Fruit fly (Drosophila melanogaster): Measurements from ENCODE around the gene CG42717.

Gene CG42717

DNA sequence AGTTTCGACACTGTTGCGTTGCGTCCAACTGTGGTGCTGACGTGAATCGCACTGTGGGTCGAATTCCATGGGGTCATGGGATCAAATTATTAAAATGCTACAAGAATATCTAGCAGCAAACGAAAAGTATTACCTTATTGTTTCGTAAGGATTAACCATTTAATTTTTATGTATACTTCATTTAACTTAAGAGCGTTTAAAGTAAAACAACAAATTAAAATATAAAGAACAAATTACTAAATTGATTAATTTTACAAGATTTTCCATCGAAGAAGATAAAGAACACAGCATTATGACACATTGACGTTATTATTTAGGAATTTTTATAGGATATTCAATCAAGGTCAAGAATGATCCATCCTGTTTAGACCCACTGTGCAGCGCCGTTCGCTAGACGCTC, 21.1 kb upstream of the CG42717 start:
- TF ChIP-seq CG13296 (GFP tag; optimal IDR thresholded peaks at IDR 0.05) (no peak), wor (GFP tag; IDR thresholded peaks at IDR 0.05) (0 out of 2 replicates have a peak, but pooled peaks have one; percentile 19), lab (GFP tag; optimal IDR thresholded peaks at IDR 0.05) (peak; percentile 45), E2f2 (GFP tag; IDR thresholded peaks at IDR 0.05) (peak; percentile 22; the same call in 1 of the 2 replicates), CG6689 (GFP tag; IDR thresholded peaks at IDR 0.05) (peak; percentile 71), CG14965 (GFP tag; optimal IDR thresholded peaks at IDR 0.05; ENCODE audit: borderline replicate concordance) (no peak), CG12659 (GFP tag; optimal IDR thresholded peaks at IDR 0.05) (peak; percentile 15), CG18262 (tag; optimal IDR thresholded peaks at IDR 0.05) (peak; percentile 67), tio (GFP tag; optimal IDR thresholded peaks at IDR 0.05) (peak; percentile 14), CG2120 (GFP tag; optimal IDR thresholded peaks at IDR 0.05) (peak; percentile 10), Bteb2 (GFP tag; optimal IDR thresholded peaks at IDR 0.05) (peak; percentile 8), CG31441 (GFP tag; IDR thresholded peaks at IDR 0.05) (peak; percentile 75), vfl (GFP tag; optimal IDR thresholded peaks at IDR 0.05) (no peak), ci (GFP tag; IDR thresholded peaks at IDR 0.05) (0 out of 3 replicates have a peak, but pooled peaks have one; percentile 53), Eip74EF (GFP tag; optimal IDR thresholded peaks at IDR 0.05) (peak in 1 of 2 experiments; percentile 68), Nf-YC (tag; optimal IDR thresholded peaks at IDR 0.05) (peak; percentile 40), Abd-B (GFP tag; optimal IDR thresholded peaks at IDR 0.05) (peak; percentile 13), Drgx (GFP tag; IDR thresholded peaks at IDR 0.05) (peak; percentile 45; the same call in 1 of the 2 replicates), cwo (GFP tag; optimal IDR thresholded peaks at IDR 0.05) (peak; percentile 34), nau (GFP tag; optimal IDR thresholded peaks at IDR 0.05) (peak; percentile 2), CG8924 (tag; optimal IDR thresholded peaks at IDR 0.05) (peak; percentile 46), pfk (GFP tag; optimal IDR thresholded peaks at IDR 0.05) (no peak), bcd (GFP tag; optimal IDR thresholded peaks at IDR 0.05) (peak; percentile 49), CG9437 (GFP tag; optimal IDR thresholded peaks at IDR 0.05) (peak; percentile 62), CG17361 (GFP tag; IDR thresholded peaks at IDR 0.05) (peak; percentile 78), Ets65A (GFP tag) (peak; percentile 58), Hr51 (GFP tag; optimal IDR thresholded peaks at IDR 0.05) (peak in 1 of 2 experiments; percentile 83), kay (GFP tag; optimal IDR thresholded peaks at IDR 0.05) (no peak), Deaf1 (tag; optimal IDR thresholded peaks at IDR 0.05) (peak; percentile 33), Fer3 (tag; optimal IDR thresholded peaks at IDR 0.05) (peak; percentile 31), sens (GFP tag) (peak; percentile 75), Sox100B (GFP tag; optimal IDR thresholded peaks at IDR 0.05) (peak; percentile 53), NfI (GFP tag; optimal IDR thresholded peaks at IDR 0.05) (peak; percentile 19), CG15011 (GFP tag; optimal IDR thresholded peaks at IDR 0.05) (peak; percentile 23), Oli (tag; optimal IDR thresholded peaks at IDR 0.05) (peak; percentile 68), CG3065 (GFP tag; optimal IDR thresholded peaks at IDR 0.05) (no peak), dpn (GFP tag; optimal IDR thresholded peaks at IDR 0.05) (peak in 1 of 2 experiments; percentile 38), ham (GFP tag; IDR thresholded peaks at IDR 0.05) (no peak), Xrp1 (GFP tag; IDR thresholded peaks at IDR 0.05) (0 out of 2 replicates have a peak, but pooled peaks have one; percentile 44), aop (GFP tag; IDR thresholded peaks at IDR 0.05) (no peak), exex (tag; optimal IDR thresholded peaks at IDR 0.05) (no peak), Xbp1 (GFP tag; optimal IDR thresholded peaks at IDR 0.05) (peak; percentile 57), CG17385 (GFP tag; optimal IDR thresholded peaks at IDR 0.05) (peak; percentile 31), Mrtf (GFP tag; IDR thresholded peaks at IDR 0.05) (0 out of 3 replicates have a peak, but pooled peaks have one; percentile 39), CG17829 (tag; optimal IDR thresholded peaks at IDR 0.05) (peak; percentile 57), CG7786 (GFP tag; optimal IDR thresholded peaks at IDR 0.05) (no peak), danr (GFP tag; IDR thresholded peaks at IDR 0.05) (0 out of 2 replicates have a peak, but pooled peaks have one; percentile 11), HHEX (GFP tag; optimal IDR thresholded peaks at IDR 0.05) (peak; percentile 14), CG13624 (GFP tag; optimal IDR thresholded peaks at IDR 0.05) (no peak), Fer1 (GFP tag; optimal IDR thresholded peaks at IDR 0.05) (peak; percentile 37)

Data from whole organism, embryonic.